Worm (Caenorhabditis elegans) whole organism, L4 larva: ENCODE measurements around the gene R02D5.24.

Experiments
- ceh-82 ChIP-seq: sonication (generic microtip); optimal IDR thresholded peaks from 2 replicates; lab custom pipeline; 2017; ENCODE audit warnings: missing biosample characterization, missing genetic modification characterization
- ctbp-1 ChIP-seq: fragments of 200-800 bp; sonication (Bioruptor generic); IDR thresholded peaks from 2 replicates; pipeline ENCODE4 v1.3.6; 2022; ENCODE audit warnings: missing genetic modification reagents, missing genetic modification characterization, missing compliant biosample characterization
- jun-1 ChIP-seq: fragments of 150-350 bp; optimal IDR thresholded peaks from 2 replicates; lab custom pipeline; 2014; ENCODE audit warnings: missing biosample characterization, missing genetic modification reagents, missing genetic modification characterization
- lin-1 ChIP-seq: fragments of 200-800 bp; sonication (Bioruptor generic); IDR thresholded peaks from 2 replicates; pipeline ENCODE4 v1.3.6; 2022; ENCODE audit warnings: missing genetic modification reagents, missing genetic modification characterization, missing compliant biosample characterization
- lsy-2 ChIP-seq, 2 experiments: fragments of 150-350 bp in 1 of 2; sonication (generic microtip) in 1 of 2; optimal IDR thresholded peaks; 2 replicates each; lab custom pipeline; 2014 to 2017; ENCODE audit warnings: missing biosample characterization in 2 of 2, missing genetic modification characterization in 2 of 2
- nhr-11 ChIP-seq: fragments of 150-350 bp; optimal IDR thresholded peaks from 2 replicates; lab custom pipeline; 2014; ENCODE audit warnings: missing biosample characterization, missing genetic modification characterization
- nhr-237 ChIP-seq: sonication (generic microtip); optimal IDR thresholded peaks from 2 replicates; lab custom pipeline; 2017; ENCODE audit warnings: missing biosample characterization, missing genetic modification characterization
- nhr-42 ChIP-seq: fragments of 200-800 bp; sonication (Bioruptor generic); IDR thresholded peaks from 2 replicates; pipeline ENCODE4 v1.3.6; 2022; ENCODE audit warnings: missing genetic modification characterization, missing compliant biosample characterization
- php-3 ChIP-seq: fragments of 200-800 bp; sonication (Bioruptor generic); IDR thresholded peaks from 2 replicates; pipeline ENCODE4 v1.3.6; 2022; ENCODE audit warnings: missing genetic modification reagents, missing genetic modification characterization, missing compliant biosample characterization
- pqm-1 ChIP-seq: sonication (generic microtip); optimal IDR thresholded peaks from 2 replicates; lab custom pipeline; 2017; ENCODE audit warnings: missing biosample characterization, missing genetic modification characterization
- saeg-2 ChIP-seq: fragments of 200-800 bp; sonication (Bioruptor generic); IDR thresholded peaks from 2 replicates; pipeline ENCODE4 v1.3.6; 2022; ENCODE audit warnings: missing genetic modification reagents, missing genetic modification characterization, missing compliant biosample characterization
- unc-39 ChIP-seq: sonication (generic microtip); optimal IDR thresholded peaks from 2 replicates; lab custom pipeline; 2017; ENCODE audit warnings: missing biosample characterization, missing genetic modification characterization
- zag-1 ChIP-seq: fragments of 150-350 bp; optimal IDR thresholded peaks from 2 replicates; lab custom pipeline; 2014; ENCODE audit warnings: missing biosample characterization, missing genetic modification characterization
- ztf-11 ChIP-seq: fragments of 150-350 bp; optimal IDR thresholded peaks from 2 replicates; lab custom pipeline; 2014; ENCODE audit warnings: missing biosample characterization, missing genetic modification characterization

DNA sequence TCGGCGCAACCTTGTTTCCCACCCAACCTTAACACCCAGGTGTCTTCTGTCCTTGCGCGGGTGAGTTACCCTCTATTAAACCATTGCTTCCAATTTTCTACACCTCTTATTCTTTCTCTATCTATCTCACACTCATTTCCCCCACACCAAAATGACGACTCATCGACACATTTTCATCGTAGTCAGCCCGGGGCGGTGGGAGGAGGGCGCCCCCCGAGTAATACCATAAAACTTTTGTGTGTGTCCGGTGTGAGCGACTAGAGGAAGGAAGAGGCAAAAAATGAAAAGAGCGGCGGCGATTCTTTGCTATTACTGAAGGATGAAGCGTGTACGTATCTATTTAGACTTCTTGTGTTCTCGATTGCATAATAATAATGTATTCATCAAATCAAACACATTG lies 3.6 kb downstream of the R02D5.24 start:
- TF ChIP-seq unc-39 (tag; lab: Kevin White, UChicago) (no peak), php-3 (no peak), nhr-42 (GFP tag; lab: Robert Waterston, UW) (no peak), ztf-11 (no peak), jun-1 (tag; lab: Kevin White, UChicago) (no peak), nhr-11 (no peak), lin-1 (no peak), saeg-2 (GFP tag; lab: Robert Waterston, UW) (no peak), nhr-237 (no peak), zag-1 (no peak), pqm-1 (tag; lab: Kevin White, UChicago) (no peak), ctbp-1 (GFP tag; lab: Robert Waterston, UW) (no peak), lsy-2 (tag; optimal IDR thresholded peaks at IDR 0.05; lab: Kevin White, UChicago) (no peak), ceh-82 (tag; lab: Kevin White, UChicago) (no peak)
